ENCODE assay signal across 7 worm cellular contexts in genomic region chrIV:14272561-14272960, ce11.
TF ChIP-seq lines count a peak whose summit lies in the region.

No protein-coding gene starts in this region.

TF ChIP-seq in whole organism, L1 larva, 84 proteins besides CTCF, POLR2A, EP300 and RAD21 (continues in another document):
- TF ChIP-seq efl-3 (GFP tag; optimal IDR thresholded peaks at IDR 0.05; lab: Kevin White, UChicago) (no peak), lin-35 (GFP tag; optimal IDR thresholded peaks at IDR 0.05; lab: Kevin White, UChicago) (peak in 1 of 2 experiments; percentile 14), fkh-4 (tag; optimal IDR thresholded peaks at IDR 0.05; lab: Kevin White, UChicago; ENCODE audit: borderline replicate concordance) (no peak), sox-4 (tag; optimal IDR thresholded peaks at IDR 0.05; lab: Kevin White, UChicago) (no peak), pax-3 (tag; optimal IDR thresholded peaks at IDR 0.05; lab: Kevin White, UChicago) (no peak), aly-2 (tag; optimal IDR thresholded peaks at IDR 0.05; lab: Kevin White, UChicago) (no peak), mdl-1 (tag; optimal IDR thresholded peaks at IDR 0.05; lab: Kevin White, UChicago) (no peak), mep-1 (tag; optimal IDR thresholded peaks at IDR 0.05; lab: Kevin White, UChicago) (no peak), lsy-2 (tag; optimal IDR thresholded peaks at IDR 0.05; lab: Kevin White, UChicago) (peak in 1 of 2 experiments; percentile 36), tbx-2 (tag; optimal IDR thresholded peaks at IDR 0.05; lab: Kevin White, UChicago) (peak; percentile 34), skn-1 (tag; optimal IDR thresholded peaks at IDR 0.05; lab: Kevin White, UChicago) (no peak), ztf-4 (tag; optimal IDR thresholded peaks at IDR 0.05; lab: Kevin White, UChicago) (no peak), lin-14 (GFP tag; optimal IDR thresholded peaks at IDR 0.05; lab: Kevin White, UChicago) (peak; percentile 87)

TF ChIP-seq in whole organism, L2 larva, 48 proteins besides CTCF, POLR2A, EP300 and RAD21 (continues in another document):
- no peak for TF ChIP-seq nhr-11 (tag; optimal IDR thresholded peaks at IDR 0.05; lab: Kevin White, UChicago)
- TF ChIP-seq ZK546.5 (tag; optimal IDR thresholded peaks at IDR 0.05; lab: Kevin White, UChicago): no peak
- TF ChIP-seq nhr-21 (tag; optimal IDR thresholded peaks at IDR 0.05; lab: Kevin White, UChicago): no peak
- peak; percentile 80 to 83 for TF ChIP-seq mdl-1 (tag; optimal IDR thresholded peaks at IDR 0.05; lab: Kevin White, UChicago)
- TF ChIP-seq R02D3.7 (tag; optimal IDR thresholded peaks at IDR 0.05; lab: Kevin White, UChicago): no peak
- no peak for TF ChIP-seq skn-1 (tag; optimal IDR thresholded peaks at IDR 0.05; lab: Kevin White, UChicago)
- no peak for TF ChIP-seq Y55F3AM.14 (GFP tag; optimal IDR thresholded peaks at IDR 0.05; lab: Kevin White, UChicago)
- TF ChIP-seq nhr-6 (tag; optimal IDR thresholded peaks at IDR 0.05; lab: Kevin White, UChicago): peak; percentile 45
- no peak for TF ChIP-seq alr-1 (tag; optimal IDR thresholded peaks at IDR 0.05; lab: Kevin White, UChicago)
- TF ChIP-seq mab-5 (tag; optimal IDR thresholded peaks at IDR 0.05; lab: Kevin White, UChicago): no peak
- TF ChIP-seq lin-11 (tag; optimal IDR thresholded peaks at IDR 0.05; lab: Kevin White, UChicago): no peak
- no peak for TF ChIP-seq elt-1 (tag; optimal IDR thresholded peaks at IDR 0.05; lab: Kevin White, UChicago)
- no peak for TF ChIP-seq blmp-1 (tag; optimal IDR thresholded peaks at IDR 0.05; lab: Kevin White, UChicago; ENCODE audit: insufficient read depth)
- no peak for TF ChIP-seq sem-4 (tag; optimal IDR thresholded peaks at IDR 0.05; lab: Kevin White, UChicago)

TF ChIP-seq in whole organism, L3 larva, 47 proteins besides CTCF, POLR2A, EP300 and RAD21 (continues in another document):
- no peak for TF ChIP-seq ZK546.5 (tag; optimal IDR thresholded peaks at IDR 0.05; lab: Kevin White, UChicago)
- no peak for TF ChIP-seq aly-2 (tag; optimal IDR thresholded peaks at IDR 0.05; lab: Kevin White, UChicago)
- peak; percentile 27 for TF ChIP-seq mdl-1 (tag; optimal IDR thresholded peaks at IDR 0.05; lab: Kevin White, UChicago)
- no peak for TF ChIP-seq tbx-2 (tag; optimal IDR thresholded peaks at IDR 0.05; lab: Kevin White, UChicago)
- TF ChIP-seq egl-5 (tag; optimal IDR thresholded peaks at IDR 0.05; lab: Kevin White, UChicago): no peak
- TF ChIP-seq ztf-4 (tag; optimal IDR thresholded peaks at IDR 0.05; lab: Kevin White, UChicago): no peak
- TF ChIP-seq nhr-77 (tag; optimal IDR thresholded peaks at IDR 0.05; lab: Kevin White, UChicago): no peak
- no peak for TF ChIP-seq R02D3.7 (tag; optimal IDR thresholded peaks at IDR 0.05; lab: Kevin White, UChicago)
- TF ChIP-seq snpc-4 (tag; optimal IDR thresholded peaks at IDR 0.05; lab: Kevin White, UChicago): no peak
- no peak for TF ChIP-seq nhr-76 (tag; optimal IDR thresholded peaks at IDR 0.05; lab: Kevin White, UChicago)
- TF ChIP-seq elt-1 (tag; optimal IDR thresholded peaks at IDR 0.05; lab: Kevin White, UChicago): no peak
- no peak for TF ChIP-seq nhr-237 (tag; optimal IDR thresholded peaks at IDR 0.05; lab: Kevin White, UChicago)
- TF ChIP-seq fkh-10 (GFP tag; optimal IDR thresholded peaks at IDR 0.05; lab: Kevin White, UChicago): peak; percentile 9
- TF ChIP-seq skn-1 (tag; optimal IDR thresholded peaks at IDR 0.05; lab: Kevin White, UChicago): peak; percentile 44

TF ChIP-seq in whole organism, L4 larva, 104 proteins besides CTCF, POLR2A, EP300 and RAD21 (continues in another document):
- TF ChIP-seq cey-2 (tag; optimal IDR thresholded peaks at IDR 0.05; lab: Kevin White, UChicago; ENCODE audit: borderline replicate concordance, insufficient read depth): no peak
- TF ChIP-seq nhr-77 (tag; optimal IDR thresholded peaks at IDR 0.05; lab: Kevin White, UChicago): no peak
- TF ChIP-seq ctbp-1 (GFP tag; IDR thresholded peaks at IDR 0.05; lab: Robert Waterston, UW): 0 out of 2 replicates have a peak, but pooled peaks have one; percentile 61
- TF ChIP-seq duxl-1 (tag; optimal IDR thresholded peaks at IDR 0.05; lab: Kevin White, UChicago; ENCODE audit: poor library complexity): no peak
- TF ChIP-seq R02D3.7 (tag; optimal IDR thresholded peaks at IDR 0.05; lab: Kevin White, UChicago): no peak
- no peak for TF ChIP-seq ama-1 (optimal IDR thresholded peaks at IDR 0.05; lab: Kevin White, UChicago)
- TF ChIP-seq madf-5 (GFP tag; IDR thresholded peaks at IDR 0.05; lab: Robert Waterston, UW): no peak
- peak; percentile 96 for TF ChIP-seq aha-1 (tag; lab: Kevin White, UChicago)
- TF ChIP-seq F10B5.3 (tag; optimal IDR thresholded peaks at IDR 0.05; lab: Kevin White, UChicago): no peak
- no peak for TF ChIP-seq lin-39 (tag; optimal IDR thresholded peaks at IDR 0.05; lab: Kevin White, UChicago)
- TF ChIP-seq attf-4 (tag; optimal IDR thresholded peaks at IDR 0.05; lab: Kevin White, UChicago): no peak
- peak; percentile 54 for TF ChIP-seq mep-1 (tag; optimal IDR thresholded peaks at IDR 0.05; lab: Kevin White, UChicago)
- TF ChIP-seq zip-11 (GFP tag; IDR thresholded peaks at IDR 0.05; lab: Robert Waterston, UW): no peak
- no peak for TF ChIP-seq nhr-102 (tag; optimal IDR thresholded peaks at IDR 0.05; lab: Kevin White, UChicago)

TF ChIP-seq in whole organism, late embryonic, 69 proteins besides CTCF, POLR2A, EP300 and RAD21:
- TF ChIP-seq tbx-2 (tag; optimal IDR thresholded peaks at IDR 0.05; lab: Kevin White, UChicago) (peak; percentile 11), ceh-31 (tag; optimal IDR thresholded peaks at IDR 0.05; lab: Kevin White, UChicago) (peak; percentile 53), unc-42 (tag; optimal IDR thresholded peaks at IDR 0.05; lab: Kevin White, UChicago) (peak; percentile 56), dmd-4 (tag; optimal IDR thresholded peaks at IDR 0.05; lab: Kevin White, UChicago; ENCODE audit: borderline replicate concordance) (no peak), sdc-2 (tag; optimal IDR thresholded peaks at IDR 0.05; lab: Kevin White, UChicago) (peak; percentile 1)

TF ChIP-seq in whole organism, mixed stage, embryonic, 35 proteins besides CTCF, POLR2A, EP300 and RAD21:
- TF ChIP-seq mep-1 (tag; optimal IDR thresholded peaks at IDR 0.05; lab: Kevin White, UChicago) (peak; percentile 31), nhr-76 (tag; optimal IDR thresholded peaks at IDR 0.05; lab: Kevin White, UChicago) (no peak)

TF ChIP-seq in whole organism, young adult, 124 proteins besides CTCF, POLR2A, EP300 and RAD21:
- peak; percentile 39 for TF ChIP-seq egrh-3 (GFP tag; IDR thresholded peaks at IDR 0.05; lab: Robert Waterston, UW)
- no peak for TF ChIP-seq nfya-1 (tag; optimal IDR thresholded peaks at IDR 0.05; lab: Kevin White, UChicago; ENCODE audit: borderline replicate concordance, insufficient read depth)
- peak; percentile 36 for TF ChIP-seq K12H6.12 (tag; optimal IDR thresholded peaks at IDR 0.05; lab: Kevin White, UChicago)
- TF ChIP-seq ztf-25 (GFP tag; IDR thresholded peaks at IDR 0.05; lab: Robert Waterston, UW): no peak
